Fruit fly (Drosophila melanogaster) whole organism, prepupa: ENCODE measurements around the gene fan.

Experiments used
- Blimp-1 ChIP-seq: fragments of 200-800 bp; sonication (Bioruptor generic); optimal IDR thresholded peaks from 3 replicates; lab custom pipeline; 2017; ENCODE audit warnings: missing biosample characterization, missing genetic modification characterization, mild to moderate bottlenecking, moderate library complexity, missing genetic modification reagents
- CG11762 ChIP-seq: fragments of 200-800 bp; sonication (Bioruptor generic); optimal IDR thresholded peaks from 3 replicates; lab custom pipeline; 2016; ENCODE audit warnings: missing biosample characterization, missing genetic modification characterization; ENCODE audit not compliant: insufficient read depth
- CG31627 ChIP-seq: fragments of 200-800 bp; sonication (Bioruptor generic); optimal IDR thresholded peaks from 3 replicates; lab custom pipeline; 2016; ENCODE audit warnings: missing biosample characterization, missing genetic modification characterization
- Ets21C ChIP-seq: fragments of 200-800 bp; sonication (Bioruptor generic); optimal IDR thresholded peaks from 3 replicates; lab custom pipeline; 2016; ENCODE audit warnings: missing biosample characterization, missing genetic modification characterization
- Hr39 ChIP-seq: fragments of 200-800 bp; sonication (Bioruptor generic); optimal IDR thresholded peaks from 2 replicates; lab custom pipeline; 2016; ENCODE audit warnings: missing biosample characterization, missing genetic modification characterization
- achi ChIP-seq: fragments of 200-800 bp; sonication (Bioruptor generic); optimal IDR thresholded peaks from 3 replicates; lab custom pipeline; 2016; ENCODE audit warnings: missing biosample characterization, missing genetic modification characterization
- fd85E ChIP-seq: fragments of 200-800 bp; sonication (Bioruptor generic); optimal IDR thresholded peaks from 3 replicates; lab custom pipeline; 2016; ENCODE audit warnings: missing biosample characterization, missing genetic modification characterization
- fkh ChIP-seq: fragments of 200-800 bp; sonication (Bioruptor generic); optimal IDR thresholded peaks from 3 replicates; lab custom pipeline; 2017; ENCODE audit warnings: missing biosample characterization, mild to moderate bottlenecking, missing genetic modification characterization, moderate library complexity
- spab ChIP-seq: fragments of 200-800 bp; sonication (Bioruptor generic); optimal IDR thresholded peaks from 2 replicates; lab custom pipeline; 2017; ENCODE audit warnings: missing biosample characterization, mild to moderate bottlenecking, missing genetic modification characterization, missing genetic modification reagents

DNA sequence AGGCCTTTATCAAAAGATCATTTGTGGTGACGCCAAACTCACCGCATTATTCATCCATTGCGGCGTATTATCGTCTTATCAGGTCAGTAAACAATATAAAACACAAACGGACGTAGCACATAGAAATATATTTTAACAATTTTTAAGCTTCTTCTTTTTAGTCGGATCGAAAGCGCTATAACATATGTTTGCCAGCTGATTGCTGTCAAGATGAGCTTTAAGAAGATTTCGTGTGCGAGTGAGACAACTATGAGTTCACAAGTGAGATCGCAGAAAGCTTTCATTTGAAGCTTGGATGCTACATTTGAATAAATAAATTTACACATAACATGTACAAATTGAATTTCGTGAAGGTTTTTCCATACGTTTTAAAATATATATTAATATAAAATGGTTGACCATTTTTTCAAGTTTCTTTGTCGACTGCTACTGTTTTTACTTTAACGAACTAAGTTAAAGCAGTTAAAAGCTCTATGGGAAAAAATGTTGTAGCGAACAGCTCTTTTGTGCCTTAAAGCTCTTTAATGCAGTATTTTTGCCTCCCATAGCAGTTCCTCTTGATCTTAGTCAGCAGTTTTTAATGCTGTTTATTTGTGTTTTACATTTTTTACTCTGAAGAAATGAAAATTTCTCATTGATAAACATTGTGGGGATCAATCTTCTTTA is 49.9 kb downstream of the fan start, which contains the start of gene CG42445:
- TF ChIP-seq achi (GFP tag; lab: Kevin White, UChicago) (peak; percentile 80), Ets21C (GFP tag; lab: Kevin White, UChicago) (no peak), CG31627 (no peak), Blimp-1 (GFP tag; lab: Kevin White, UChicago) (no peak), CG11762 (GFP tag; lab: Kevin White, UChicago) (no peak), fkh (peak; percentile 42), fd85E (GFP tag; lab: Kevin White, UChicago) (no peak), Hr39 (GFP tag; lab: Kevin White, UChicago) (no peak), spab (no peak)
